Worm (Caenorhabditis elegans): Measurements from ENCODE around the gene asp-3.

asp-3 gene

DNA sequence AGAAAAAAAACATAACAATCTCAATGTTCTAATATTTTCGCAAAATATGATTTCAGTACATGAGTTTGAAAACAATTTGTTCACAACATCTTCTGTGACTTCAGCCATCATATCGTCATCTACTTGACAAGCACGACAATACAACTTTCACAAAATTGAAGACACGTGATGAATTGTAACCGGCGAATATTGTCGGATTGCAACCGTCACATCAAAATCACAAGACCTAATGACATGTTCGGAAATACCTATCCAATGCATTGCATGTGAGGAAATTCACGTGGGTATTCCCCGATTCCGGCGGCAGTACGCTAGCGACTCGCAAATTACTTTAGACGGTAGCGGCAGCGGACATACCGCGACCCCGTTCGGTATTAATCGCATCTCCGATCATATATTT, 49.3 kb upstream of the asp-3 start (continued):
- TF ChIP-seq unc-30 (tag; optimal IDR thresholded peaks at IDR 0.05) (no peak), nhr-90 (tag; optimal IDR thresholded peaks at IDR 0.05; ENCODE audit: poor library complexity) (peak; percentile 78), sup-37 (GFP tag; optimal IDR thresholded peaks at IDR 0.05) (no peak), nhr-84 (tag; optimal IDR thresholded peaks at IDR 0.05) (no peak), snu-23 (GFP tag; optimal IDR thresholded peaks at IDR 0.05) (peak; percentile 45), C16A3.4 (tag; optimal IDR thresholded peaks at IDR 0.05) (peak; percentile 65), irx-1 (tag; optimal IDR thresholded peaks at IDR 0.05) (no peak), nhr-237 (tag; optimal IDR thresholded peaks at IDR 0.05) (no peak), grh-1 (GFP tag; IDR thresholded peaks at IDR 0.05) (peak; percentile 85), ama-1 (optimal IDR thresholded peaks at IDR 0.05) (no peak), fos-1 (tag; optimal IDR thresholded peaks at IDR 0.05) (no peak), blmp-1 (tag; optimal IDR thresholded peaks at IDR 0.05) (peak; percentile 96), fkh-4 (tag; optimal IDR thresholded peaks at IDR 0.05; ENCODE audit: borderline replicate concordance) (no peak), Y116A8C.19 (tag; optimal IDR thresholded peaks at IDR 0.05; ENCODE audit: borderline replicate concordance) (no peak), elt-2 (tag; optimal IDR thresholded peaks at IDR 0.05) (peak; percentile 25), lin-39 (tag; optimal IDR thresholded peaks at IDR 0.05) (no peak), mdl-1 (tag; optimal IDR thresholded peaks at IDR 0.05) (no peak), nhr-47 (tag; optimal IDR thresholded peaks at IDR 0.05) (no peak), unc-130 (tag; optimal IDR thresholded peaks at IDR 0.05) (peak; percentile 78), mep-1 (tag; optimal IDR thresholded peaks at IDR 0.05) (peak; percentile 77), lin-13 (GFP tag; optimal IDR thresholded peaks at IDR 0.05) (peak; percentile 34), pqm-1 (tag; optimal IDR thresholded peaks at IDR 0.05) (no peak), nhr-28 (tag; optimal IDR thresholded peaks at IDR 0.05) (no peak), aha-1 (tag; optimal IDR thresholded peaks at IDR 0.05) (peak; percentile 40)

- peak; percentile 42 for TF ChIP-seq blmp-1 (tag; optimal IDR thresholded peaks at IDR 0.05)
- TF ChIP-seq sup-37 (GFP tag; optimal IDR thresholded peaks at IDR 0.05): peak; percentile 17
- TF ChIP-seq snpc-4 (tag; optimal IDR thresholded peaks at IDR 0.05): peak; percentile 57
- peak in 1 of 2 experiments; percentile 33 for TF ChIP-seq ztf-11 (tag; optimal IDR thresholded peaks at IDR 0.05)
- no peak for TF ChIP-seq ets-5 (GFP tag; IDR thresholded peaks at IDR 0.05)
- TF ChIP-seq zip-4 (GFP tag; optimal IDR thresholded peaks at IDR 0.05): peak; percentile 49
- peak; percentile 68 for TF ChIP-seq pax-3 (tag; optimal IDR thresholded peaks at IDR 0.05)
- TF ChIP-seq mdl-1 (tag; optimal IDR thresholded peaks at IDR 0.05): peak in 1 of 2 experiments; percentile 100
- TF ChIP-seq dpl-1 (GFP tag; optimal IDR thresholded peaks at IDR 0.05): peak; percentile 12 to 35 (median 32)
- peak; percentile 70 for TF ChIP-seq dsc-1 (tag; optimal IDR thresholded peaks at IDR 0.05)
- no peak for TF ChIP-seq unc-30 (tag; optimal IDR thresholded peaks at IDR 0.05)
- TF ChIP-seq hpl-2 (GFP tag; optimal IDR thresholded peaks at IDR 0.05): no peak
- TF ChIP-seq irx-1 (tag; optimal IDR thresholded peaks at IDR 0.05): peak; percentile 68
- TF ChIP-seq aha-1 (tag; optimal IDR thresholded peaks at IDR 0.05): no peak
- peak; percentile 72 to 75 for TF ChIP-seq lin-35 (GFP tag; optimal IDR thresholded peaks at IDR 0.05)
- peak; percentile 77 for TF ChIP-seq unc-86 (tag; optimal IDR thresholded peaks at IDR 0.05)
- TF ChIP-seq nhr-76 (tag; optimal IDR thresholded peaks at IDR 0.05): no peak
- peak; percentile 69 for TF ChIP-seq nhr-90 (tag; optimal IDR thresholded peaks at IDR 0.05; ENCODE audit: poor library complexity)
- TF ChIP-seq lin-39 (tag; optimal IDR thresholded peaks at IDR 0.05): peak; percentile 56
- TF ChIP-seq nhr-47 (tag; optimal IDR thresholded peaks at IDR 0.05): peak; percentile 86
- TF ChIP-seq efl-1 (optimal IDR thresholded peaks at IDR 0.05): peak; percentile 56 to 63
- peak; percentile 32 to 94 for TF ChIP-seq efl-1 (GFP tag; optimal IDR thresholded peaks at IDR 0.05 in 1 of 2)
- TF ChIP-seq ceh-63 (GFP tag; optimal IDR thresholded peaks at IDR 0.05): no peak
- TF ChIP-seq ceh-90 (tag; optimal IDR thresholded peaks at IDR 0.05): no peak
- no peak for TF ChIP-seq nhr-84 (tag; optimal IDR thresholded peaks at IDR 0.05)
- no peak for TF ChIP-seq nhr-12 (tag; optimal IDR thresholded peaks at IDR 0.05)
- TF ChIP-seq nhr-28 (tag; optimal IDR thresholded peaks at IDR 0.05): no peak
- TF ChIP-seq fkh-8 (tag; optimal IDR thresholded peaks at IDR 0.05): peak; percentile 89
- TF ChIP-seq ces-1 (GFP tag; optimal IDR thresholded peaks at IDR 0.05): no peak
- no peak for TF ChIP-seq C04F5.9 (tag; optimal IDR thresholded peaks at IDR 0.05)
- TF ChIP-seq nhr-237 (tag; optimal IDR thresholded peaks at IDR 0.05): no peak
- peak; percentile 81; the same call in 1 of the 2 replicates for TF ChIP-seq mab-9 (GFP tag; IDR thresholded peaks at IDR 0.05)
- peak; percentile 90 for TF ChIP-seq ztf-4 (tag; optimal IDR thresholded peaks at IDR 0.05)
- peak; percentile 77 for TF ChIP-seq snu-23 (GFP tag; optimal IDR thresholded peaks at IDR 0.05)
- TF ChIP-seq unc-62 (GFP tag; optimal IDR thresholded peaks at IDR 0.05): no peak
- TF ChIP-seq isw-1 (GFP tag; IDR thresholded peaks at IDR 0.05): peak; percentile 80
- no peak for TF ChIP-seq hlh-17 (GFP tag; optimal IDR thresholded peaks at IDR 0.05; ENCODE audit: borderline replicate concordance)
- no peak for TF ChIP-seq fkh-4 (tag; optimal IDR thresholded peaks at IDR 0.05; ENCODE audit: borderline replicate concordance)
- no peak for TF ChIP-seq alr-1 (tag; optimal IDR thresholded peaks at IDR 0.05; ENCODE audit: borderline replicate concordance)
Observed at ce11 chrX:6742011-6742683, 48.7 kb upstream of the asp-3 start, which contains the start of gene mdl-1. TSS of gene mdl-1 (plus strand) at chrX:6742351.

Data from whole organism, L1 larva.